Worm (Caenorhabditis elegans) whole organism, young adult: ENCODE results near the gene sqst-3.

Source experiments
- B0261.1 ChIP-seq: sonication (generic microtip); optimal IDR thresholded peaks from 2 replicates; lab custom pipeline; 2016; ENCODE audit warnings: mild to moderate bottlenecking, missing genetic modification characterization, moderate library complexity, missing compliant biosample characterization
- F52B5.7 ChIP-seq: sonication (generic microtip); optimal IDR thresholded peaks from 2 replicates; lab custom pipeline; 2016; ENCODE audit warnings: mild to moderate bottlenecking, missing genetic modification characterization, missing compliant biosample characterization
- Y67H2A.10 ChIP-seq: fragments of 200-800 bp; sonication (Bioruptor generic); conservative IDR thresholded peaks from 2 replicates; pipeline ENCODE4 v1.3.6; 2022; ENCODE audit warnings: missing genetic modification reagents, missing genetic modification characterization, missing compliant biosample characterization
- bed-1 ChIP-seq: fragments of 200-800 bp; sonication (Bioruptor generic); IDR thresholded peaks from 2 replicates; pipeline ENCODE4 v1.3.6; 2022; ENCODE audit warnings: missing genetic modification reagents, missing genetic modification characterization, missing compliant biosample characterization
- nhr-120 ChIP-seq: fragments of 200-800 bp; sonication (Bioruptor generic); IDR thresholded peaks from 2 replicates; pipeline ENCODE4 v1.3.6; 2022; ENCODE audit warnings: missing genetic modification characterization, missing compliant biosample characterization
- pha-4 ChIP-seq: fragments of 150-350 bp; sonication (generic microtip); optimal IDR thresholded peaks from 2 replicates; lab custom pipeline; 2014; ENCODE audit warnings: missing biosample characterization, missing genetic modification reagents, missing genetic modification characterization
- rpc-1 ChIP-seq, 2 experiments: fragments of 150-350 bp in 1 of 2; sonication (generic microtip) in 1 of 2; optimal IDR thresholded peaks; 2 replicates each; lab custom pipeline; 2014 to 2018; ENCODE audit warnings: missing biosample characterization in 1 of 2, missing genetic modification characterization in 1 of 2, missing genetic modification reagents in 1 of 2, missing genotype in 1 of 2
- ztf-22 ChIP-seq: fragments of 200-800 bp; sonication (Bioruptor generic); optimal IDR thresholded peaks from 2 replicates; lab custom pipeline; 2018; ENCODE audit warnings: mild to moderate bottlenecking, missing genetic modification characterization, moderate library complexity, missing compliant biosample characterization

ce11 chrV:19257653-19258052, 27.1 kb downstream of the sqst-3 start, which contains the start of gene F21D9.3:
- TF ChIP-seq pha-4 (no peak), ztf-22 (no peak), bed-1 (GFP tag; lab: Robert Waterston, UW) (no peak), B0261.1 (tag; lab: Kevin White, UChicago) (no peak), nhr-120 (GFP tag; lab: Robert Waterston, UW) (no peak), Y67H2A.10 (GFP tag; lab: Robert Waterston, UW) (no peak), rpc-1 (optimal IDR thresholded peaks at IDR 0.05; lab: Kevin White, UChicago) (no peak), rpc-1 (tag; optimal IDR thresholded peaks at IDR 0.05; lab: Kevin White, UChicago) (no peak), F52B5.7 (no peak)
